Fruit fly (Drosophila melanogaster) whole organism, adult: ENCODE data around the gene CG7142.

Experiments used
- CG11617 ChIP-seq: fragments of 200-800 bp; sonication (Bioruptor generic); optimal IDR thresholded peaks from 2 replicates; lab custom pipeline; 2017; ENCODE audit warnings: mild to moderate bottlenecking, missing biosample characterization, missing genetic modification reagents, missing genetic modification characterization
- CG12768 ChIP-seq: fragments of 200-800 bp; sonication (Bioruptor generic); optimal IDR thresholded peaks from 2 replicates; lab custom pipeline; 2017; ENCODE audit warnings: missing biosample characterization, missing genetic modification characterization, mild to moderate bottlenecking, moderate library complexity, missing genetic modification reagents
- CG14711 ChIP-seq: fragments of 200-800 bp; sonication (Bioruptor generic); optimal IDR thresholded peaks from 2 replicates; lab custom pipeline; 2018; ENCODE audit warnings: missing biosample characterization, mild to moderate bottlenecking, missing genetic modification characterization, moderate library complexity
- CG1620 ChIP-seq: fragments of 200-800 bp; sonication (Bioruptor generic); optimal IDR thresholded peaks from 2 replicates; lab custom pipeline; 2016; ENCODE audit warnings: missing biosample characterization, missing genetic modification characterization
- CG33017 ChIP-seq: fragments of 200-800 bp; sonication (Bioruptor generic); optimal IDR thresholded peaks from 2 replicates; lab custom pipeline; 2018; ENCODE audit warnings: missing biosample characterization, mild to moderate bottlenecking, missing genetic modification characterization, moderate library complexity
- CG5204 ChIP-seq: fragments of 200-800 bp; sonication (Bioruptor generic); optimal IDR thresholded peaks from 2 replicates; lab custom pipeline; 2016; ENCODE audit warnings: missing biosample characterization, missing genetic modification characterization
- CG7045 ChIP-seq: fragments of 200-800 bp; sonication (Bioruptor generic); optimal IDR thresholded peaks from 2 replicates; lab custom pipeline; 2017; ENCODE audit warnings: missing biosample characterization, mild to moderate bottlenecking, missing genetic modification characterization
- CG7101 ChIP-seq: fragments of 200-800 bp; sonication (Bioruptor generic); optimal IDR thresholded peaks from 2 replicates; lab custom pipeline; 2018; ENCODE audit warnings: missing biosample characterization, mild to moderate bottlenecking, missing genetic modification characterization, moderate library complexity
- Clk ChIP-seq: fragments of 200-800 bp; sonication (Bioruptor generic); optimal IDR thresholded peaks from 2 replicates; lab custom pipeline; 2017; ENCODE audit warnings: missing biosample characterization, missing genetic modification characterization
- Crg-1 ChIP-seq: fragments of 200-800 bp; sonication (Bioruptor generic); optimal IDR thresholded peaks from 2 replicates; lab custom pipeline; 2016; ENCODE audit warnings: missing biosample characterization, missing genetic modification characterization
- Hr96 ChIP-seq: fragments of 200-800 bp; sonication (Bioruptor generic); optimal IDR thresholded peaks from 2 replicates; lab custom pipeline; 2016; ENCODE audit warnings: missing biosample characterization, missing genetic modification characterization
- Mnt ChIP-seq: fragments of 200-800 bp; sonication (Bioruptor generic); optimal IDR thresholded peaks from 2 replicates; lab custom pipeline; 2016; ENCODE audit warnings: missing biosample characterization, mild to moderate bottlenecking, missing genetic modification characterization
- bab1 ChIP-seq: fragments of 200-800 bp; sonication (Bioruptor generic); optimal IDR thresholded peaks from 3 replicates; lab custom pipeline; 2019; ENCODE audit warnings: missing biosample characterization, mild to moderate bottlenecking, missing genetic modification characterization, moderate library complexity
- cic ChIP-seq: fragments of 200-800 bp; sonication (Bioruptor generic); optimal IDR thresholded peaks from 2 replicates; lab custom pipeline; 2017; ENCODE audit warnings: missing biosample characterization, mild to moderate bottlenecking, missing genetic modification characterization, moderate library complexity
- cnc ChIP-seq, 2 experiments: fragments of >200 bp; optimal IDR thresholded peaks; 2 replicates each; lab custom pipeline; 2017
- kay ChIP-seq: fragments of 200-800 bp; sonication (Bioruptor generic); peaks from one replicate; lab custom pipeline; 2016; ENCODE audit warnings: missing biosample characterization, missing genetic modification characterization, borderline replicate concordance
- ovo ChIP-seq: fragments of 200-800 bp; sonication (Bioruptor generic); optimal IDR thresholded peaks from 2 replicates; lab custom pipeline; 2016; ENCODE audit warnings: missing biosample characterization, missing genetic modification characterization
- pad ChIP-seq: fragments of 200-800 bp; sonication (Bioruptor generic); optimal IDR thresholded peaks from 3 replicates; lab custom pipeline; 2017; ENCODE audit warnings: missing biosample characterization, missing genetic modification characterization, mild to moderate bottlenecking, moderate library complexity, missing genetic modification reagents
- tj ChIP-seq: fragments of 200-800 bp; sonication (Bioruptor generic); optimal IDR thresholded peaks from 3 replicates; lab custom pipeline; 2017; ENCODE audit warnings: missing biosample characterization, mild to moderate bottlenecking, missing genetic modification characterization, moderate library complexity
- toe ChIP-seq: fragments of 200-800 bp; sonication (Bioruptor generic); optimal IDR thresholded peaks from 2 replicates; lab custom pipeline; 2016; ENCODE audit warnings: missing biosample characterization, missing genetic modification characterization

The CG7142 gene

dm6 chr3R:18279494-18279893, at the start of gene CG7142:
Gene CG7142, minus strand, starts transcription at chr3R:18279522.
- TF ChIP-seq CG14711 (tag; lab: Kevin White, UChicago) (no peak), CG7045 (GFP tag; lab: Kevin White, UChicago) (no peak), kay (peak; percentile 34), Mnt (GFP tag; lab: Kevin White, UChicago) (peak; percentile 12), CG33017 (tag; lab: Kevin White, UChicago) (peak; percentile 18), cic (peak; percentile 1)

- TF ChIP-seq bab1 (no peak), CG5204 (GFP tag; lab: Kevin White, UChicago) (no peak), toe (GFP tag; lab: Kevin White, UChicago) (no peak), Hr96 (no peak), Clk (GFP tag; lab: Kevin White, UChicago) (no peak), CG7101 (tag; lab: Kevin White, UChicago) (no peak), CG7045 (GFP tag; lab: Kevin White, UChicago) (no peak), tj (GFP tag; lab: Kevin White, UChicago) (no peak), CG14711 (tag; lab: Kevin White, UChicago) (no peak)
These were observed 49.5 kb upstream of the CG7142 start, which contains the start of gene naz for dm6 chr3R:18328842-18329241. Gene naz, minus strand, starts transcription at chr3R:18328942.

- TF ChIP-seq Hr96 (peak; percentile 1), CG7045 (GFP tag; lab: Kevin White, UChicago) (peak; percentile 13), CG7101 (tag; lab: Kevin White, UChicago) (peak; percentile 46), CG1620 (no peak), tj (GFP tag; lab: Kevin White, UChicago) (no peak), cnc (optimal IDR thresholded peaks at IDR 0.05; lab: Kevin White, UChicago) (no peak), CG11617 (GFP tag; lab: Kevin White, UChicago) (no peak), CG5204 (GFP tag; lab: Kevin White, UChicago) (peak; percentile 18), CG12768 (GFP tag; lab: Kevin White, UChicago) (peak; percentile 31), pad (no peak), cic (peak; percentile 2), Crg-1 (GFP tag; lab: Kevin White, UChicago) (no peak), CG33017 (tag; lab: Kevin White, UChicago) (peak; percentile 84), CG14711 (tag; lab: Kevin White, UChicago) (peak; percentile 70)
These were observed 35.7 kb upstream of the CG7142 start for dm6 chr3R:18314824-18315690.

dm6 chr3R:18314320-18314719, 35.0 kb upstream of the CG7142 start, which contains the start of gene PKD:
Gene PKD, minus strand, starts transcription at chr3R:18314407.
- no peak for TF ChIP-seq CG5204 (GFP tag; lab: Kevin White, UChicago)
- TF ChIP-seq Mnt (GFP tag; lab: Kevin White, UChicago), result peak; percentile 28

dm6 chr3R:18312761-18313160, 33.4 kb upstream of the CG7142 start:
- no peak for TF ChIP-seq Clk (GFP tag; lab: Kevin White, UChicago)
- no peak for TF ChIP-seq CG11617 (GFP tag; lab: Kevin White, UChicago)
- TF ChIP-seq kay, result peak; percentile 84
- no peak for TF ChIP-seq cic
- no peak for TF ChIP-seq Crg-1 (GFP tag; lab: Kevin White, UChicago)

dm6 chr3R:18311368-18311919, 32.1 kb upstream of the CG7142 start:
- TF ChIP-seq CG7045 (GFP tag; lab: Kevin White, UChicago) (no peak), CG7101 (tag; lab: Kevin White, UChicago) (peak; percentile 59), Crg-1 (GFP tag; lab: Kevin White, UChicago) (no peak), Clk (GFP tag; lab: Kevin White, UChicago) (peak; percentile 42), CG5204 (GFP tag; lab: Kevin White, UChicago) (no peak), toe (GFP tag; lab: Kevin White, UChicago) (no peak), tj (GFP tag; lab: Kevin White, UChicago) (no peak), bab1 (no peak), CG11617 (GFP tag; lab: Kevin White, UChicago) (peak; percentile 44), cnc (optimal IDR thresholded peaks at IDR 0.05; lab: Kevin White, UChicago) (no peak), CG12768 (GFP tag; lab: Kevin White, UChicago) (peak; percentile 26), kay (no peak), cic (peak; percentile 36), CG14711 (tag; lab: Kevin White, UChicago) (no peak), Hr96 (no peak), ovo (GFP tag; lab: Kevin White, UChicago) (peak; percentile 59), CG1620 (no peak), CG33017 (tag; lab: Kevin White, UChicago) (peak; percentile 74), Mnt (GFP tag; lab: Kevin White, UChicago) (no peak), pad (peak; percentile 32)
